Worm (Caenorhabditis elegans): Measurements from ENCODE around the gene R13H4.6.

The R13H4.6 gene

DNA sequence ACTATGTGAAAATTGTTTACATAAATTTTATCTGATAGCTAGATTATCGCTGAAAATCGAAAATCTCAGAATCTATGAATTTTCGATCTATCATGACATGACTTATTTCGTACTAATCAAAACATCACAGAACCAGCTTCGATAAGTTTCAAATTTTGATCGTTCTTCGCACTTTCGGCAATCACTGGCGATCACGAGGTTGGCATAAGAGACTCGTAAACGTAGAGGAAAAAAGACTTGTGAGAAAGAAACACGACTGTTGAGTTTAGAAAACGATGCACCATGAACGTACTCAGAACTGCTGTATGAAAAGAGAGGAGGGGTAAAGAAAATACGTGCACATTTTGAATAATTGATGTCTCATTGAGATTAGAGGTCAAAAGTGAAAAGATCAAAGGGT, 38.9 kb upstream of the R13H4.6 start (continued):
- no peak for TF ChIP-seq hlh-17 (GFP tag; optimal IDR thresholded peaks at IDR 0.05; ENCODE audit: borderline replicate concordance)
- peak; percentile 85 for TF ChIP-seq swsn-7 (tag; optimal IDR thresholded peaks at IDR 0.05)
- TF ChIP-seq aly-2 (tag; optimal IDR thresholded peaks at IDR 0.05), result peak; percentile 49
- no peak for TF ChIP-seq isw-1 (GFP tag; IDR thresholded peaks at IDR 0.05)
- no peak for TF ChIP-seq pag-3 (tag; optimal IDR thresholded peaks at IDR 0.05; ENCODE audit: borderline replicate concordance, insufficient read depth)
- TF ChIP-seq ceh-90 (tag; optimal IDR thresholded peaks at IDR 0.05), result no peak
- TF ChIP-seq ceh-63 (GFP tag; optimal IDR thresholded peaks at IDR 0.05), result no peak
- peak; percentile 40 for TF ChIP-seq mef-2 (tag; optimal IDR thresholded peaks at IDR 0.05)
- no peak for TF ChIP-seq unc-30 (tag; optimal IDR thresholded peaks at IDR 0.05)
- no peak for TF ChIP-seq tlp-1 (tag; optimal IDR thresholded peaks at IDR 0.05)
- no peak for TF ChIP-seq fkh-10 (GFP tag; optimal IDR thresholded peaks at IDR 0.05)
- TF ChIP-seq unc-98 (GFP tag; IDR thresholded peaks at IDR 0.05), result no peak
- TF ChIP-seq lin-14 (GFP tag; optimal IDR thresholded peaks at IDR 0.05), result peak; percentile 91
- TF ChIP-seq hpl-2 (GFP tag; optimal IDR thresholded peaks at IDR 0.05), result peak; percentile 50
- TF ChIP-seq unc-86 (tag; optimal IDR thresholded peaks at IDR 0.05), result no peak
- TF ChIP-seq tbx-2 (tag; optimal IDR thresholded peaks at IDR 0.05), result peak; percentile 89
- no peak for TF ChIP-seq hlh-4 (tag; optimal IDR thresholded peaks at IDR 0.05)
- TF ChIP-seq nhr-90 (tag; optimal IDR thresholded peaks at IDR 0.05; ENCODE audit: poor library complexity), result peak; percentile 90
- TF ChIP-seq dsc-1 (tag; optimal IDR thresholded peaks at IDR 0.05), result no peak
- TF ChIP-seq snpc-4 (tag; optimal IDR thresholded peaks at IDR 0.05), result peak; percentile 48
- peak; percentile 28 for TF ChIP-seq C04F5.9 (tag; optimal IDR thresholded peaks at IDR 0.05)
- no peak for TF ChIP-seq ceh-8 (GFP tag; optimal IDR thresholded peaks at IDR 0.05)
- peak; percentile 55 for TF ChIP-seq irx-1 (tag; optimal IDR thresholded peaks at IDR 0.05)
- peak; percentile 34 to 58 for TF ChIP-seq efl-1 (optimal IDR thresholded peaks at IDR 0.05)
- TF ChIP-seq efl-1 (GFP tag; optimal IDR thresholded peaks at IDR 0.05 in 1 of 2), result peak; percentile 28 to 94
- peak; percentile 90 for TF ChIP-seq mep-1 (tag; optimal IDR thresholded peaks at IDR 0.05)
- TF ChIP-seq lin-13 (GFP tag; optimal IDR thresholded peaks at IDR 0.05), result peak; percentile 76
- TF ChIP-seq ama-1 (optimal IDR thresholded peaks at IDR 0.05), result peak; percentile 54
- no peak for TF ChIP-seq vab-15 (tag; optimal IDR thresholded peaks at IDR 0.05)
- no peak for TF ChIP-seq alr-1 (tag; optimal IDR thresholded peaks at IDR 0.05; ENCODE audit: borderline replicate concordance)
- TF ChIP-seq nhr-11 (tag; optimal IDR thresholded peaks at IDR 0.05), result peak; percentile 66
- TF ChIP-seq egl-13 (tag; optimal IDR thresholded peaks at IDR 0.05), result peak; percentile 9
- no peak for TF ChIP-seq zag-1 (tag; optimal IDR thresholded peaks at IDR 0.05)
- TF ChIP-seq lir-3 (tag; optimal IDR thresholded peaks at IDR 0.05; ENCODE audit: poor library complexity), result peak; percentile 79
- no peak for TF ChIP-seq nhr-76 (tag; optimal IDR thresholded peaks at IDR 0.05)
- no peak for TF ChIP-seq Y116A8C.19 (tag; optimal IDR thresholded peaks at IDR 0.05; ENCODE audit: borderline replicate concordance)
- no peak for TF ChIP-seq lin-15B (tag; optimal IDR thresholded peaks at IDR 0.05)
- peak; percentile 90 for TF ChIP-seq elt-2 (tag; optimal IDR thresholded peaks at IDR 0.05)
- peak; percentile 71 for TF ChIP-seq mab-9 (GFP tag; IDR thresholded peaks at IDR 0.05)
- TF ChIP-seq nhr-84 (tag; optimal IDR thresholded peaks at IDR 0.05), result no peak
- peak; percentile 75 for TF ChIP-seq C16A3.4 (tag; optimal IDR thresholded peaks at IDR 0.05)
- peak; percentile 97 for TF ChIP-seq nhr-20 (tag; optimal IDR thresholded peaks at IDR 0.05)
- TF ChIP-seq skn-1 (tag; optimal IDR thresholded peaks at IDR 0.05), result peak; percentile 22
- TF ChIP-seq C34B4.2 (tag; optimal IDR thresholded peaks at IDR 0.05), result no peak
- TF ChIP-seq ets-5 (GFP tag; IDR thresholded peaks at IDR 0.05), result no peak
- peak in 4 of 6 experiments; percentile 57 to 90 (median 86) for TF ChIP-seq elt-3 (tag; optimal IDR thresholded peaks at IDR 0.05)
- no peak for TF ChIP-seq sox-4 (tag; optimal IDR thresholded peaks at IDR 0.05)
- no peak for TF ChIP-seq nhr-28 (tag; optimal IDR thresholded peaks at IDR 0.05)
- peak; percentile 99 for TF ChIP-seq nhr-71 (tag; optimal IDR thresholded peaks at IDR 0.05)
- no peak for TF ChIP-seq ces-1 (GFP tag; optimal IDR thresholded peaks at IDR 0.05)
- TF ChIP-seq pqm-1 (tag; optimal IDR thresholded peaks at IDR 0.05), result no peak
- peak; percentile 28 for TF ChIP-seq zip-4 (GFP tag; optimal IDR thresholded peaks at IDR 0.05)
- peak; percentile 72 for TF ChIP-seq ceh-88 (GFP tag; IDR thresholded peaks at IDR 0.05)
- TF ChIP-seq sup-37 (GFP tag; optimal IDR thresholded peaks at IDR 0.05), result peak; percentile 84
